Worm (Caenorhabditis elegans): ENCODE results near the gene dcr-1.

- TF ChIP-seq zag-1 (tag; optimal IDR thresholded peaks at IDR 0.05) (no peak), aly-2 (tag; optimal IDR thresholded peaks at IDR 0.05) (no peak), lin-15B (tag; optimal IDR thresholded peaks at IDR 0.05) (no peak), nhr-77 (tag; optimal IDR thresholded peaks at IDR 0.05) (no peak), nhr-237 (tag; optimal IDR thresholded peaks at IDR 0.05) (no peak), fkh-10 (GFP tag; optimal IDR thresholded peaks at IDR 0.05) (no peak), mep-1 (tag; optimal IDR thresholded peaks at IDR 0.05) (no peak), alr-1 (tag; optimal IDR thresholded peaks at IDR 0.05; ENCODE audit: borderline replicate concordance) (no peak), lin-13 (GFP tag; optimal IDR thresholded peaks at IDR 0.05) (no peak), nhr-12 (tag; optimal IDR thresholded peaks at IDR 0.05) (no peak), lin-39 (tag; optimal IDR thresholded peaks at IDR 0.05) (no peak)
Measured at ce11 chrIII:8044187-8044586, 35.9 kb downstream of the dcr-1 start, which contains the start of gene K12H4.5.

Measured in whole organism, L1 larva.